Fruit fly (Drosophila melanogaster): ENCODE measurements around the gene BthD.

Gene BthD

dm6 chrX:13629414-13629813 is 17.5 kb downstream of the BthD start:
- TF ChIP-seq Sin3A (optimal IDR thresholded peaks at IDR 0.05) (no peak), insv (optimal IDR thresholded peaks at IDR 0.05) (no peak), Myc (optimal IDR thresholded peaks at IDR 0.05) (no peak)

DNA sequence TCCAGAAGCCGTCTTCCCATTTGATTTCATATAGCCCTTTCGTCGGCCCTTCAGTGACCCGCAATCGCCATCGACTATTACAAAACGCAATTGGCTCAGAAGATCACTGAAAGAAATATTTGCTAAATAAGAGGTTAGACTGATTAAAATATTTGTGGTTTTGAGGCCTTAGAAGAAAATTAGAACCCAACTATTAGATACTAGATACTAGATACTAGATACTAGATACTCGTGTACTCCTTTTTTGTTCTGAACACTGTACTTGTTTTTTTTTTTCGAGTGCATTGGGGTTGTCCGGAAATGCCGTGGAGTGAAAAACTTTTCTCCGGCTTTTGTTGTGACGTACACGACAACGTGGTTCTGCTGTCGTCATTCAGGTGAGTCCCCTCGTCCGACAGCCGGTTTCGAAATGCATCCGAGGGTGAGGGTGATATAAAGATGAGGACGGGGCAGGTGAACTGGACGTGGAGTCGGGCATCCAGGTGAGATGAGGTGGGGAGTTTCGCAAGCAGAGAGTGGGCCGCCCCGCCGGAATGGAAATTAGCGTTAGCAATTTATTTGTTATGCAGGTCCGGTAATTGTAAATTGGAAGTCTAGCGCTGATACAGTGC is 18.5 kb downstream of the BthD start:
- TF ChIP-seq ttk (optimal IDR thresholded peaks at IDR 0.05) (no peak), h (optimal IDR thresholded peaks at IDR 0.05) (no peak), Sin3A (optimal IDR thresholded peaks at IDR 0.05) (no peak), Myc (optimal IDR thresholded peaks at IDR 0.05) (no peak), psq (optimal IDR thresholded peaks at IDR 0.05) (no peak), insv (optimal IDR thresholded peaks at IDR 0.05) (no peak)

- no peak for TF ChIP-seq psq (optimal IDR thresholded peaks at IDR 0.05)
- no peak for TF ChIP-seq Myc (optimal IDR thresholded peaks at IDR 0.05)
- no peak for TF ChIP-seq insv (optimal IDR thresholded peaks at IDR 0.05)
- no peak for TF ChIP-seq ttk (optimal IDR thresholded peaks at IDR 0.05)
- TF ChIP-seq h (optimal IDR thresholded peaks at IDR 0.05): no peak
- no peak for TF ChIP-seq Sin3A (optimal IDR thresholded peaks at IDR 0.05)
Measured at dm6 chrX:13632606-13633005, 20.7 kb downstream of the BthD start.

DNA sequence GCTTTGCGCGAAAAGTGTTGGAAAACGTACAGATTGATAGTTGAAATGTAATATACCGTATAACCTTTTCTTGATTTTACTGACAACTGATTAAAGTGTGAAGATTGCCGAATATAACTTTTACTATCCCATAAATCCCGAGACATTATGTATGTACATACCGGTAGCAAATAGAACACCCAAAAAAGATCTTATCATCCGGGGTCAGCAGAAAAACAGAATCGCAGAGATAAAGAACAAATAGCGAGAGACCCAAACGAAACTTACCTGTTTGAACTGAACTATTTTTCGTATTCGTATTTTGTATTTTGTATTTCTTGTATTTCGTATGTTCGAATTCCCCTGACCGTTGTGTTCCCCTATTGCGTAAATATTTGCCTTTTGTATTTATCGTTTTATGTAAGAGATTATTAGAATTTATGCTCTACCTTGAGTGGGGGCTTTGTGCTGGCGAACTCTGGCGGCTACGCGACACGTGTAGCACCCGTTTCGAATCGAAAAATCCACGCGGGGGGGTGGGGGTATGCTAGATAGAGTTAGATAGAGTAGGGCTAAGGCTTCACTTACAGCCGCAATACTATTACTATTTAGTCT is 21.5 kb downstream of the BthD start:
- TF ChIP-seq psq (optimal IDR thresholded peaks at IDR 0.05) (no peak), ttk (optimal IDR thresholded peaks at IDR 0.05) (no peak), Sin3A (optimal IDR thresholded peaks at IDR 0.05) (no peak), Myc (optimal IDR thresholded peaks at IDR 0.05) (no peak), h (optimal IDR thresholded peaks at IDR 0.05) (no peak), insv (optimal IDR thresholded peaks at IDR 0.05) (no peak)

DNA sequence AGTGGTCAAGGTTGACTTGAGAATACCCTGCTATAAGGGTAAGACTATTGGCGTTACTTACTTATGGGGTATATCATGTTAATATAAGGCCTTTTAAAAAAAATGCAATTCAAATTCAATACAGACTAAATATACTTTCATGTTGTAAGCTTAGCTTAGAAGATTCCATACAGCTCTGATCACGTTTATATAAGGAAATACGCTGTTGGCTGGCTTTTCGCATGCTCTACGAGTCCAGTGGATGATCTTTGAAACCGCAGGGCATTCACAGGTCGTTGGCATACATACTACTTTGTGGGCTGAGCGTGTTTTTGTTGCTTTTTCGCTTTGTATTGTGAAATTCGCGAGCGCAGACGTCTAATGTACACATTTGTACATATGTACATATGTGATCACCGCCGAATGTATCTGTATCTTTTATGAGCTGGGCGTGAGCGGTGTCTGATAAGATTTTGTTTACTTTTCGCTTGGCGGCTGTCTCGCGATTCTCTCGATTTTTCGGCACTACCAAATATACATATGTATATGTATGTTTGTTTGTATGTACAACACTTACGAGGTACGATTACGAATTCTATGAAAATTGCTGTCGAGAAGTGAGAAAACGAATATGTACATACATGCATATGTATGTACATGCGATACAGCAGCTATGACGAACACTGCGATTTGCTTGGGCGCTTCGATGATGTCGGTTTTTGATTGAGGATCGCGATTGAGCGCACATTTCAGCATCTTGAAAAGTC is 22.5 kb downstream of the BthD start:
- no peak for TF ChIP-seq insv (optimal IDR thresholded peaks at IDR 0.05)
- TF ChIP-seq psq (optimal IDR thresholded peaks at IDR 0.05): no peak
- TF ChIP-seq h (optimal IDR thresholded peaks at IDR 0.05): no peak

DNA sequence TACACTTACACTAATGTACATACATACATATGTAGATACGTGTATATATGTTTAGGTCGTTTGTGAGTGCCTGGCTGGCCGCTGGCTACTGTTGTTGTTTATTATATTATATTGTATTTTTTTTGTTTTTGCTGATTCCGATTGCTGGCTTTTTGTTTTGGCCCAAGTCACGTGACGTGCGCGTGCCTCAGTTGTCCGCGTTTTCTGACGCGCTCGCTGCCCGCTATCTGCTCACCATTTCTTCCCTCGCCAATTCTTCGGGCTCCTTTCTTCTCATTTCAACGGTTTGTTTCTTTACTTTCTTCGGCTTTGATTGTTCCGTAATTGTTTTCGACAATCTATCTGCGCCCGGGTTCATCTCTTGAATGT is 23.1 kb downstream of the BthD start:
- no peak for TF ChIP-seq h (optimal IDR thresholded peaks at IDR 0.05)

- TF ChIP-seq Myc (optimal IDR thresholded peaks at IDR 0.05) (no peak), insv (optimal IDR thresholded peaks at IDR 0.05) (no peak), h (optimal IDR thresholded peaks at IDR 0.05) (no peak), psq (optimal IDR thresholded peaks at IDR 0.05) (no peak), ttk (optimal IDR thresholded peaks at IDR 0.05) (no peak), Sin3A (optimal IDR thresholded peaks at IDR 0.05) (no peak)
Measured at dm6 chrX:13636810-13637209, 24.9 kb downstream of the BthD start.

- TF ChIP-seq Myc (optimal IDR thresholded peaks at IDR 0.05) (no peak), ttk (optimal IDR thresholded peaks at IDR 0.05) (no peak), h (optimal IDR thresholded peaks at IDR 0.05) (no peak), Sin3A (optimal IDR thresholded peaks at IDR 0.05) (no peak), psq (optimal IDR thresholded peaks at IDR 0.05) (no peak), insv (optimal IDR thresholded peaks at IDR 0.05) (no peak)
Measured at dm6 chrX:13637588-13637987, 25.7 kb downstream of the BthD start.

DNA sequence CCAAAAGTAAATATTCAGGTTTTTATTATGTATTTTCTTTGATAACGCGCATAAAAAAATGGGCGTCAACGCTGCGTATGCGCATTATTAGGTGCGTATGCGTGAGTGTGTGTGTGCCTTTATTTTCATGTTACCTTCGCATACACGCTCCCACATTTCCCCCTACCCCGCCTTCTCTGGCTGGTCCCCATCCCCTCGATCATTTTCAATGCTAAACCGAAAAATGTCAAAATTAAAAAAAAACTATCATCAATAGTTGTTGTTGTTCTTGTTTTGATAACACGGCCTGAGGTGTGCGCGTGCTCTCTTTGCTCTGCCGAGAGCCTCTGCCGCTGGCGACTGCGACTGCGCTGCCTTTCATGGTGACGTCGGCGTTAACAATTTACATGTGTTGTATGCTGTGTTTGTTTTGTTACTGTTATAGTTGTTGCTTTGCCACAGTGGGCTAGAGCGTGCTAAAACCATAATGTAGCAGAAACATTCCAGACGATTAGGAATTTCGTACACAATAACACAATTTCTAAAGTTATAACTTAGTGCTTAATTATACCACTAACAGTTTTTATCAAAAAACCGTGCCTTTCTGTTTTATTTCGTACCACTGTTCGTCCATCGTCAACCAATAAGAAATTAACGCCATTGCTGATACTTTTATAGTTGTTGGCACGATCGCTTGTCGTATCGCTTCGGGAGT is 28.2 kb downstream of the BthD start:
- TF ChIP-seq ttk (optimal IDR thresholded peaks at IDR 0.05) (no peak), Sin3A (optimal IDR thresholded peaks at IDR 0.05) (no peak), Myc (optimal IDR thresholded peaks at IDR 0.05) (no peak), h (optimal IDR thresholded peaks at IDR 0.05) (no peak), insv (optimal IDR thresholded peaks at IDR 0.05) (no peak), psq (optimal IDR thresholded peaks at IDR 0.05) (no peak)

DNA sequence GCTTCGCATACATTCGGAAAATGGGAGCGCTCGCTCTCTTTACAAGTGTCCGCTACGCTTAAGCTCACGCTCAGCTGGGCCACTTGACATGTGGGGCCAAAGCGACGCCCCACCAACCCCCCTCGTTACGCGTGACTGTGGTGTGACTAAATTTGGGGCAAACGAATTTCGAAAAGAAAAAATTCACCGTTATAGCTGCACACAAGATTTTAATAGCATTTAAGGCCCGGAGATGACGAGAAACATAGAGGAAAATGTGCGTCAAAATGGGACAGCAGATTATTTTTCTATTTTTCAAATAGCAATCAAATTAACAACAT is 28.7 kb downstream of the BthD start:
- TF ChIP-seq h (optimal IDR thresholded peaks at IDR 0.05): no peak

- TF ChIP-seq ttk (optimal IDR thresholded peaks at IDR 0.05) (no peak), insv (optimal IDR thresholded peaks at IDR 0.05) (no peak), Myc (optimal IDR thresholded peaks at IDR 0.05) (no peak), psq (optimal IDR thresholded peaks at IDR 0.05) (no peak), h (optimal IDR thresholded peaks at IDR 0.05) (no peak), Sin3A (optimal IDR thresholded peaks at IDR 0.05) (no peak)
Measured at dm6 chrX:13641115-13641890, 29.4 kb downstream of the BthD start.

DNA sequence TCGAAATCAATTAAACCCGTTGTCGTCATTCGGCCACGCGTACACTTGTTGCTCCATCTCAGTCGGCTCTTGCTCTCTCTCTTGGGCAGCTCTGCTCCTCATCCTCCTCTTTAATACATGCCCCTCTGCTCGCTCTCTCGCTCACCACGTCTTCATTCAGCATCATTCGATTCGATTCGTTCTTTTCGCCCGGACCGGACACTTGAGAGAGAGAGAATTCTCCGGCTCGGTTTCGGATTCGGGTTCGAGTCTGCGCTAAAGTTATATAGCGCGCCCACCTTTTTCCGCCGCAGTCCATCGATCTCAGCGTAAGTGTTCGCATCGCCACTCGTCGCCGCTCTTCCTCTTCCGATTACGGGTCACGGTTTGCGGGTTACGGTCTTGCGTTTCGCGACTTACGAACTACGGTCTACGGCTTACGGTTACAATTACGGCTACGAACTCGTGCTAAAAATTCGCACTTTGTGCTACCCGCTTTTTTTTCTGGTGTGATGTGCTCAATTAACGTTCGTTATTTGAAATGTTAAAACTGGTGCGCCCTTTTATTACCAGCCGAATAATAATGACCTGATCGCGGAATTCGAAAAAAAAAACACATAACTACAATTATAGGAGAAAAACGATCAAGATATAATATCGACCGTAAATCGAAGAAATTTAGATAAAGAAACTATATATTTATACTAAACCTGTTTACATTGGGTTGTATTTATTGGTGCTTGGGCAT is 30.1 kb downstream of the BthD start:
- no peak for TF ChIP-seq ttk (optimal IDR thresholded peaks at IDR 0.05)
- no peak for TF ChIP-seq Sin3A (optimal IDR thresholded peaks at IDR 0.05)
- no peak for TF ChIP-seq psq (optimal IDR thresholded peaks at IDR 0.05)
- no peak for TF ChIP-seq insv (optimal IDR thresholded peaks at IDR 0.05)
- no peak for TF ChIP-seq h (optimal IDR thresholded peaks at IDR 0.05)
- no peak for TF ChIP-seq Myc (optimal IDR thresholded peaks at IDR 0.05)
